Fruit fly (Drosophila melanogaster): ENCODE results near the gene CG2061.

DNA sequence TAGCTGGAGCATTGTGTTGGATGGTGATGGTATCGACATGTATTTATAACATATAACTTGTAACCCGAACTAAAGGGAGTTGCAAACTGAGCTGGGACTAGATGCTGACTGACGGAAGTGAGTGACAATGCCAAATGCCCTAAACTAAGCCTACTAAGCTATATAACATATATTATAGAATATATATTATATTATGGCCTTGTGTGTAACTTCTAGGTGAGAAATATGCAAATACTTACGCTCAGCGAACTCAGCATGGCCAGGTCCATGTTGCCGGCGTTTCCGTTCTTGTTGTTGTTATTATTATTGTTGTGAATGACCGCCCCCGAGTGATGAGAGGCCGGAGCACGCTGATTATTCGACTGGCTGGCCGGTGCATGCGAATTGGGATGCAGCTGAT, 40.0 kb downstream of the CG2061 start, which contains the start of gene CG44385:
- TF ChIP-seq CG4496 (GFP tag; IDR thresholded peaks at IDR 0.05), result no peak
- TF ChIP-seq Pif1B (GFP tag; optimal IDR thresholded peaks at IDR 0.05), result no peak
- TF ChIP-seq gl (tag; optimal IDR thresholded peaks at IDR 0.05), result no peak
- no peak for TF ChIP-seq CG9948 (tag; optimal IDR thresholded peaks at IDR 0.05)
- TF ChIP-seq CG32121 (GFP tag; IDR thresholded peaks at IDR 0.05), result no peak
- TF ChIP-seq EcR (GFP tag; optimal IDR thresholded peaks at IDR 0.05), result no peak
- TF ChIP-seq rn (GFP tag; IDR thresholded peaks at IDR 0.05), result no peak
- no peak for TF ChIP-seq fd96Ca (GFP tag; IDR thresholded peaks at IDR 0.05)
- no peak for TF ChIP-seq D1 (tag; optimal IDR thresholded peaks at IDR 0.05)
- no peak for TF ChIP-seq CG10348 (GFP tag; IDR thresholded peaks at IDR 0.05)
- no peak for TF ChIP-seq CG14655 (GFP tag; optimal IDR thresholded peaks at IDR 0.05)
- TF ChIP-seq Pif1A (GFP tag; optimal IDR thresholded peaks at IDR 0.05), result no peak
- TF ChIP-seq CG17806 (tag; optimal IDR thresholded peaks at IDR 0.05), result no peak
- TF ChIP-seq CG34367 (tag; optimal IDR thresholded peaks at IDR 0.05), result no peak
